Worm (Caenorhabditis elegans): ENCODE measurements around the gene nhr-105.

The nhr-105 gene

ce11 chrIV:7024829-7025228, 25.1 kb upstream of the nhr-105 start:
- TF ChIP-seq pha-4 (tag; optimal IDR thresholded peaks at IDR 0.05) (no peak), eyg-1 (tag; optimal IDR thresholded peaks at IDR 0.05) (no peak), gmeb-2 (tag; optimal IDR thresholded peaks at IDR 0.05) (no peak), pha-2 (tag; optimal IDR thresholded peaks at IDR 0.05) (no peak), ahr-1 (tag; optimal IDR thresholded peaks at IDR 0.05) (no peak), pat-9 (tag; optimal IDR thresholded peaks at IDR 0.05) (no peak), tbx-7 (tag; optimal IDR thresholded peaks at IDR 0.05) (no peak), ceh-2 (tag; optimal IDR thresholded peaks at IDR 0.05) (no peak), C08G9.2 (tag; optimal IDR thresholded peaks at IDR 0.05) (no peak), ztf-16 (tag; optimal IDR thresholded peaks at IDR 0.05) (no peak), ceh-19 (GFP tag; optimal IDR thresholded peaks at IDR 0.05) (no peak), rnt-1 (tag; optimal IDR thresholded peaks at IDR 0.05) (no peak), madf-2 (tag; optimal IDR thresholded peaks at IDR 0.05) (no peak), nhr-11 (tag; optimal IDR thresholded peaks at IDR 0.05) (no peak), ceh-14 (tag; optimal IDR thresholded peaks at IDR 0.05) (no peak), fkh-6 (tag; optimal IDR thresholded peaks at IDR 0.05) (no peak), ama-1 (optimal IDR thresholded peaks at IDR 0.05) (no peak), ceh-9 (tag; optimal IDR thresholded peaks at IDR 0.05) (no peak), npax-4 (tag; optimal IDR thresholded peaks at IDR 0.05) (no peak)

ce11 chrIV:7025835-7026234, 24.1 kb upstream of the nhr-105 start:
- TF ChIP-seq C38D4.7 (GFP tag; optimal IDR thresholded peaks at IDR 0.05): no peak
- TF ChIP-seq elt-2 (tag; optimal IDR thresholded peaks at IDR 0.05): no peak
- TF ChIP-seq ahr-1 (tag; optimal IDR thresholded peaks at IDR 0.05): no peak
- no peak for TF ChIP-seq pag-3 (tag; optimal IDR thresholded peaks at IDR 0.05; ENCODE audit: borderline replicate concordance)
- TF ChIP-seq dve-1 (tag; optimal IDR thresholded peaks at IDR 0.05): no peak

DNA sequence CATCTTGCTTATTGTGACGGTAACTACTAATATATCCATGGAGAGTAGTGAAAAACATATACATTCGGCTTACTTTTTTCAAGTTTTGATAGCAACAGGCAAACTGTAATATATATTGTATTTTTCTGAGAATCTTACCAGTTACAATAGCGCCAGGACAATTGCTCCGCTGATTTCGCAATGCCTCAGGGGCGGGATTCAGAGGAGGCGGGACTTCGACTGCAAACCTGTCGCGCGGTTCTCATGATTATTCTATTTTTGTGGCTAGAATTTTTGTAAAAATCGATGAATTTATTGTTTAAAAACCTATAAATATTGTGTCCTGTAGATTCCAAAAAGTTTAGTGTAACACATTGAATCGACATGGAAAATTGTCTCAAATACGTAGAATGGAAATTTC, 18.9 kb upstream of the nhr-105 start:
- TF ChIP-seq ceh-48 (tag; optimal IDR thresholded peaks at IDR 0.05) (no peak), ceh-45 (GFP tag; IDR thresholded peaks at IDR 0.05) (no peak), mec-3 (tag; optimal IDR thresholded peaks at IDR 0.05; ENCODE audit: borderline replicate concordance) (no peak), gmeb-2 (tag; optimal IDR thresholded peaks at IDR 0.05) (no peak), eyg-1 (tag; optimal IDR thresholded peaks at IDR 0.05) (no peak), che-1 (tag; optimal IDR thresholded peaks at IDR 0.05) (no peak), ceh-30 (tag; optimal IDR thresholded peaks at IDR 0.05) (no peak), ttx-3 (tag; optimal IDR thresholded peaks at IDR 0.05) (no peak), Y22D7AL.16 (tag; optimal IDR thresholded peaks at IDR 0.05) (no peak), ceh-14 (tag; optimal IDR thresholded peaks at IDR 0.05) (no peak)

- no peak for TF ChIP-seq mec-3 (tag; optimal IDR thresholded peaks at IDR 0.05; ENCODE audit: borderline replicate concordance)
- no peak for TF ChIP-seq sox-2 (GFP tag; IDR thresholded peaks at IDR 0.05)
Observed at ce11 chrIV:7032459-7032858, 17.5 kb upstream of the nhr-105 start, which contains the start of gene C06G3.8. Gene C06G3.8, minus strand, starts transcription at chrIV:7032559.

DNA sequence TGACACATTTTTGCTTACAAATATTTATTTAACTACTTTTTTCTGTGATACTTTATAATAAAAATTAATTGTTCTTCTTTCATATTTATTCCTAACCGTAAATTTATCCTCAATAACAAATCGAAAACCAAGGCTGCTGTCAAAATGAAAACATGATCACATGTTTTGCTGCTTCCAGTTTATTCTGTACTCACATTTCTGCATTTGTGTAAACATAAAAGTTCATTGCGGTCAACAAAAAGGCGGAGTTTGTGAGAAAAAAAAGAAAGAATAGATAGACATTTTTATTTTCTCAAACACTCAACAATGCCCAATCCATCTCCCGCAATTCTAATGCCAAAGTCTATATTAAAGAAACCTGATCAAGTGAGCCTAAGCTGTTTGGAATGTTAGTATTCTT, 14.1 kb upstream of the nhr-105 start, which contains the start of gene C06G3.3:
TSS of gene C06G3.3 (plus strand) at position 301 of the 400 bp plus-strand sequence.
- no peak for TF ChIP-seq ceh-6 (GFP tag; optimal IDR thresholded peaks at IDR 0.05)
- no peak for TF ChIP-seq ztf-16 (tag; optimal IDR thresholded peaks at IDR 0.05)
- no peak for TF ChIP-seq hlh-6 (tag; optimal IDR thresholded peaks at IDR 0.05)
- no peak for TF ChIP-seq hlh-30 (tag; optimal IDR thresholded peaks at IDR 0.05; ENCODE audit: insufficient read depth)
- TF ChIP-seq ceh-30 (tag; optimal IDR thresholded peaks at IDR 0.05): no peak
- no peak for TF ChIP-seq unc-86 (tag; optimal IDR thresholded peaks at IDR 0.05)
- TF ChIP-seq fkh-10 (GFP tag; optimal IDR thresholded peaks at IDR 0.05): no peak
- no peak for TF ChIP-seq pha-2 (tag; optimal IDR thresholded peaks at IDR 0.05)
- no peak for TF ChIP-seq unc-3 (GFP tag; conservative IDR thresholded peaks at IDR 0.05)
- TF ChIP-seq unc-3 (tag; optimal IDR thresholded peaks at IDR 0.05): no peak
- TF ChIP-seq F13H6.1 (tag; optimal IDR thresholded peaks at IDR 0.05): no peak
